Worm (Caenorhabditis elegans): ENCODE results near the gene rdy-2.

DNA sequence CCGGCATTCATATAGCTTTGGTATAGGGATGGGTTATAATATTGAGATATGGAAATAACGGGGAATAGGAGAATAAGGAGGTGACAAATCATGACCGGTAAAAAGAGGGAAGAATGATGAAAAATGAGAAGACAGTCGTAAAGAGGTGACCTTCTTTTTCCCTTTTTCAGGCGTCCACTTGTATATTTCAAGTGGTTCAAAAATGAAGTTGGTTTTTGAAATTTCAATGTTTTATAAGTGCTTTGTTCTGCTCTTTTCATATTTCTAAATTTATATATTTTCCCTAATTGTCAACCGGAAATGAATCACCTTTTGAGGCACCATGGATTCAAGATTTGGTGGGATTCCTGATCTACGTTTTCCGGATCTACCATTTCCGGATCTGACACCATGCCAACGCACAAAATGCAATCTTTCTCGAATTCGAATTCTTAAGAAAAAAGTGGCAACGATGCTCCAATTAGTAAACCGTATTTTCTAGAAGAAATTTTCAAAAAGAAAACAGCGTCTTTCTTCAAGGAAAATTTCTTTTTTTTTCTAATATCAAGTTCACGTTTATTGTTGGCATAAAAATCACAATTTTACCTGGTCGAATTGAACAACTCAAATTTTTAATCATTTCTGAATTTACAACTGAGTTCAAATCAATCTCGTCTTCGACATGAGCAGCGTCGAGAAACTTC, 11.1 kb downstream of the rdy-2 start, which contains the start of the genes F53F4.2 and F53F4.18:
- TF ChIP-seq unc-39 (tag; optimal IDR thresholded peaks at IDR 0.05) (no peak), nhr-11 (tag; optimal IDR thresholded peaks at IDR 0.05) (no peak), snpc-4 (tag; optimal IDR thresholded peaks at IDR 0.05) (no peak), nhr-25 (tag; optimal IDR thresholded peaks at IDR 0.05) (no peak), mdl-1 (tag; optimal IDR thresholded peaks at IDR 0.05) (no peak), elt-1 (tag; optimal IDR thresholded peaks at IDR 0.05) (no peak), gmeb-1 (tag; optimal IDR thresholded peaks at IDR 0.05) (no peak), lin-13 (GFP tag; optimal IDR thresholded peaks at IDR 0.05) (no peak), unc-62 (GFP tag; optimal IDR thresholded peaks at IDR 0.05) (no peak), fos-1 (tag; optimal IDR thresholded peaks at IDR 0.05) (no peak)
